Worm (Caenorhabditis elegans): ENCODE measurements around the gene btb-16.

DNA sequence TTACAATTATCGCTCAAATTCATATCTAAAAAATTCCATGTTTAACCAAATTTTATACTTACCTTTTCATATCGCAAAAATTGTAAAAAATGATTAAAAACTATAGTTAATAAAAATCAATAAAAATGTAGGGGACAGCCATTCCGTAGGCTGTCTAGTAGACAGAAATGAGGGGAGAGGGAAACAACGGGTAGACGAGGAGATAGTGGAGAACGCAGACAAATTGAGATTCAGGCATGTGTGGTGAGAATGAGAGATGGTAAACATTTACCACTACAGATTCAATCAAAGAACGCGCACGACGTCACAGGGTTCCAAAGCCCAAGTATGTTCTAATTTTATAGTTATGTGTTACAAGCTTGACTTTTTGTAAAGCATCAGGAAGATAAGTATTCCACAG, 6.9 kb downstream of the btb-16 start:
- TF ChIP-seq unc-39 (tag; optimal IDR thresholded peaks at IDR 0.05) (no peak), lin-39 (tag; optimal IDR thresholded peaks at IDR 0.05) (no peak), unc-62 (GFP tag; optimal IDR thresholded peaks at IDR 0.05) (no peak), nhr-77 (tag; optimal IDR thresholded peaks at IDR 0.05) (no peak), nhr-25 (tag; optimal IDR thresholded peaks at IDR 0.05) (no peak), nhr-11 (tag; optimal IDR thresholded peaks at IDR 0.05) (no peak), mab-5 (tag; optimal IDR thresholded peaks at IDR 0.05) (no peak), crh-2 (tag; optimal IDR thresholded peaks at IDR 0.05) (no peak), Y55F3AM.14 (GFP tag; optimal IDR thresholded peaks at IDR 0.05) (no peak), ama-1 (optimal IDR thresholded peaks at IDR 0.05) (no peak), fos-1 (tag; optimal IDR thresholded peaks at IDR 0.05) (no peak), R02D3.7 (tag; optimal IDR thresholded peaks at IDR 0.05) (no peak), F13H6.1 (tag; optimal IDR thresholded peaks at IDR 0.05) (no peak)

Measured in whole organism, L2 larva.